Worm (Caenorhabditis elegans) whole organism, L1 larva: ENCODE results near the gene coh-4.

Source experiments
- aha-1 ChIP-seq: fragments of 150-350 bp; optimal IDR thresholded peaks from 2 replicates; lab custom pipeline; 2014; ENCODE audit warnings: missing biosample characterization, missing genetic modification characterization
- ama-1 ChIP-seq: fragments of 150-350 bp; optimal IDR thresholded peaks from 2 replicates; lab custom pipeline; 2014
- ces-1 ChIP-seq: fragments of 150-350 bp; optimal IDR thresholded peaks from 2 replicates; lab custom pipeline; 2014; ENCODE audit warnings: missing biosample characterization, missing genetic modification reagents, missing genetic modification characterization
- lin-14 ChIP-seq: fragments of 200-800 bp; sonication (Bioruptor generic); optimal IDR thresholded peaks from 2 replicates; lab custom pipeline; 2018; ENCODE audit warnings: mild to moderate bottlenecking, missing genetic modification characterization, moderate library complexity, missing compliant biosample characterization
- nhr-11 ChIP-seq: fragments of 150-350 bp; optimal IDR thresholded peaks from 2 replicates; lab custom pipeline; 2014; ENCODE audit warnings: missing biosample characterization, missing genetic modification characterization
- nhr-12 ChIP-seq: sonication (generic microtip); optimal IDR thresholded peaks from 2 replicates; lab custom pipeline; 2017; ENCODE audit warnings: missing biosample characterization, missing genetic modification characterization
- rnt-1 ChIP-seq: sonication (generic microtip); optimal IDR thresholded peaks from 2 replicates; lab custom pipeline; 2016; ENCODE audit warnings: mild to moderate bottlenecking, missing genetic modification characterization, moderate library complexity, missing compliant biosample characterization
- sox-4 ChIP-seq: sonication (generic microtip); optimal IDR thresholded peaks from 2 replicates; lab custom pipeline; 2016; ENCODE audit warnings: missing genetic modification characterization, missing compliant biosample characterization
- unc-62 ChIP-seq: fragments of 150-350 bp; optimal IDR thresholded peaks from 2 replicates; lab custom pipeline; 2014; ENCODE audit warnings: missing biosample characterization, missing genetic modification reagents, missing genetic modification characterization

DNA sequence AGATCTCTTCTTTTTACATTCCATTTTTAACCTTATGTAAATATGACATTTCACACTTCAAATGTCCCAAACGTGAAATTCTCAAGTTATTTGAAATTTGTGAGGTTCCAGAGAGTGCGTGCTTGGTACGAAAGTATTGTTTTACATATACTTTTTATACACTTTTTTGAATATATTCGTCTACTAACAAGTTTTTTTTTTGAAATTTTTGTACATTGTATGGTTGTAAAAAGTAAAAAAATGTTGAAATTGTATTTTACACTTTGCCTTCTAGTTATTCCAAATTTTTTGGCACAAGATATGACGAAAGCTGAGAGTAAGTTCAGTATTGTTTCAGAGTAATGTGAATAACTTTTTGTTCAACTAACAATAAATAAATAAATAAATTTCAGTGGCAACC, 40.7 kb downstream of the coh-4 start, which contains the start of gene lgc-1:
- TF ChIP-seq lin-14 (GFP tag; lab: Kevin White, UChicago) (no peak), aha-1 (tag; lab: Kevin White, UChicago) (no peak), ama-1 (lab: Kevin White, UChicago) (no peak), sox-4 (tag; lab: Kevin White, UChicago) (no peak), ces-1 (GFP tag; lab: Kevin White, UChicago) (no peak), unc-62 (GFP tag; lab: Kevin White, UChicago) (no peak), nhr-11 (tag; lab: Kevin White, UChicago) (no peak), rnt-1 (tag; lab: Kevin White, UChicago) (no peak), nhr-12 (no peak)
